Fruit fly (Drosophila melanogaster) whole organism, adult: ENCODE data around the gene CG45489.
"Not testable (repeated sequence)": the region's sequence is repeated elsewhere in the genome, so short reads cannot be mapped to it uniquely, and the experiment has no call there.

ENCODE experiments used
- CG11617 ChIP-seq: fragments of 200-800 bp; sonication (Bioruptor generic); optimal IDR thresholded peaks from 2 replicates; lab custom pipeline; 2017; ENCODE audit warnings: mild to moderate bottlenecking, missing biosample characterization, missing genetic modification reagents, missing genetic modification characterization
- CG12768 ChIP-seq: fragments of 200-800 bp; sonication (Bioruptor generic); optimal IDR thresholded peaks from 2 replicates; lab custom pipeline; 2017; ENCODE audit warnings: missing biosample characterization, missing genetic modification characterization, mild to moderate bottlenecking, moderate library complexity, missing genetic modification reagents
- CG1620 ChIP-seq: fragments of 200-800 bp; sonication (Bioruptor generic); optimal IDR thresholded peaks from 2 replicates; lab custom pipeline; 2016; ENCODE audit warnings: missing biosample characterization, missing genetic modification characterization
- CG5204 ChIP-seq: fragments of 200-800 bp; sonication (Bioruptor generic); optimal IDR thresholded peaks from 2 replicates; lab custom pipeline; 2016; ENCODE audit warnings: missing biosample characterization, missing genetic modification characterization
- Clk ChIP-seq: fragments of 200-800 bp; sonication (Bioruptor generic); optimal IDR thresholded peaks from 2 replicates; lab custom pipeline; 2017; ENCODE audit warnings: missing biosample characterization, missing genetic modification characterization
- Crg-1 ChIP-seq: fragments of 200-800 bp; sonication (Bioruptor generic); optimal IDR thresholded peaks from 2 replicates; lab custom pipeline; 2016; ENCODE audit warnings: missing biosample characterization, missing genetic modification characterization
- Hr96 ChIP-seq: fragments of 200-800 bp; sonication (Bioruptor generic); optimal IDR thresholded peaks from 2 replicates; lab custom pipeline; 2016; ENCODE audit warnings: missing biosample characterization, missing genetic modification characterization
- bab1 ChIP-seq: fragments of 200-800 bp; sonication (Bioruptor generic); optimal IDR thresholded peaks from 3 replicates; lab custom pipeline; 2019; ENCODE audit warnings: missing biosample characterization, mild to moderate bottlenecking, missing genetic modification characterization, moderate library complexity
- cic ChIP-seq: fragments of 200-800 bp; sonication (Bioruptor generic); optimal IDR thresholded peaks from 2 replicates; lab custom pipeline; 2017; ENCODE audit warnings: missing biosample characterization, mild to moderate bottlenecking, missing genetic modification characterization, moderate library complexity
- cnc ChIP-seq, 2 experiments: fragments of >200 bp; optimal IDR thresholded peaks; 2 replicates each; lab custom pipeline; 2017
- ovo ChIP-seq: fragments of 200-800 bp; sonication (Bioruptor generic); optimal IDR thresholded peaks from 2 replicates; lab custom pipeline; 2016; ENCODE audit warnings: missing biosample characterization, missing genetic modification characterization

DNA sequence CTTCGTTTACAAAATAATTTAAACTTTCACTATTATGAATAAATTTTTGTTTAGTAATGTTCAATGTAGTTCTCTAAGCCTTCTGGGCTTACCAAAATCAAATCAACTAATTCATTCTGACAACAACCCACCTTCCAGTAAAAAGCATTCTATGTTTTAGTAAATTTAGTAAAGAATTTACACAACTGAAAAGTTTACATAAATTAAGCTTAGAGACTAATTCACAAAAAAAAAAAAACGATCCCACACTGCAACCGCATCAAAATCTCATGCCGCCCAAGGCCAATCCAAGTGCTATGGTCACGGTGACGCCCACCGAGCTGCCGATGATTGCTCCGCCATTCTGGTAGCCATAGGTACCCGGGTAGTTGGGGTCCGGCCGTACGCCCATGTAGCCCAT lies 8.6 kb downstream of the CG45489 start, which contains the start of gene CG45488:
- TF ChIP-seq bab1 (GFP tag; lab: Kevin White, UChicago); cic (GFP tag; lab: Kevin White, UChicago); CG12768 (GFP tag; lab: Kevin White, UChicago); CG11617 (GFP tag; lab: Kevin White, UChicago); Crg-1 (GFP tag; lab: Kevin White, UChicago); Hr96 (GFP tag; lab: Kevin White, UChicago); Clk (GFP tag; lab: Kevin White, UChicago); CG1620 (GFP tag; lab: Kevin White, UChicago); CG5204; ovo; cnc (optimal IDR thresholded peaks at IDR 0.05; lab: Kevin White, UChicago): not testable (repeated sequence)
